Fruit fly (Drosophila melanogaster): ENCODE measurements around the gene CG8149.

DNA sequence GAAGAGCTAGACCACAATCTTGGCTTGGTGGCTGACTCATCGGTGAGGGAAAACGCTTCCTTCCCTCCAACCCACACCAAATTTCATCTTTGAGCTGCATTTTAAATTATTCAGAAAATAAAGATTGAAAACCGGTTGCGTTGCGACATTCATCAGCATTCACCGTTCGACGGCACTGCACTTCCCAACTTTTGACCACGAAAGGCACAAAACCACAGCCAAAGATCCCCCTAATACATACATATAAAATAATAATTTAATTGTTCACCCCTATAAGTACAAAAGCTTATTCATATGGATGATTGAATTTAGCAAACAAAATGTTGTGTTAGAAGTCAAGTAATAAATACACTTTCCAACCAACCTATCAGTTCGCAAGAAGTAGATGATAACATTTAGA is 5.2 kb upstream of the CG8149 start:
- TF ChIP-seq lz (GFP tag; optimal IDR thresholded peaks at IDR 0.05) (no peak), CG3919 (GFP tag; optimal IDR thresholded peaks at IDR 0.05) (no peak), salr (GFP tag; optimal IDR thresholded peaks at IDR 0.05) (no peak), Lpt (GFP tag; optimal IDR thresholded peaks at IDR 0.05) (no peak), CG8319 (GFP tag; optimal IDR thresholded peaks at IDR 0.05) (no peak), Blimp-1 (GFP tag; optimal IDR thresholded peaks at IDR 0.05) (no peak), Eip78C (GFP tag) (no peak), Sox102F (GFP tag; optimal IDR thresholded peaks at IDR 0.05) (no peak), acj6 (GFP tag; optimal IDR thresholded peaks at IDR 0.05) (no peak), Eip75B (GFP tag; optimal IDR thresholded peaks at IDR 0.05) (no peak), esn (GFP tag; optimal IDR thresholded peaks at IDR 0.05) (no peak), CG16779 (tag; optimal IDR thresholded peaks at IDR 0.05) (no peak)

Data from whole organism, prepupa.